Fruit fly (Drosophila melanogaster): ENCODE measurements around the gene Uch.

Gene Uch

DNA sequence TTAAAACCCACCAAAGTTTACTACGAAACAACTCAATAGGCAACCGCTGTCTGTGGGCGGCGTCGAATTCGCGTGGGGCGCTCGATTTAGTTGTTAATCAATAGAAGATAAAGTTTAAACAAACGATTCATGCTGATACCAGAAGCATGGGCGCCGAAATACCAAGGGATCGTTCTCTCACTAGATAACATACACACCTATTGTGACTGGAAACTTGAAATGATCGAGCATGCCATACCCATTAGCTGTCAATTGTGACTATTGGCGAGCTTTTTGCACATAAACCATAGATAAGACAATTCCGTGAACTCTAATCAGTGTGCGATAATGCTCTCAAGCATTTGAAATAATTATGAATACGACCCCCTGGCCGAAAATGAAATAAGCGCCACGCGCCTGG is 34.6 kb downstream of the Uch start (continued):
- TF ChIP-seq CG9609 (GFP tag; optimal IDR thresholded peaks at IDR 0.05) (peak; percentile 82), CG6765 (GFP tag; optimal IDR thresholded peaks at IDR 0.05) (peak; percentile 58), Optix (GFP tag; IDR thresholded peaks at IDR 0.05) (peak; percentile 76), Mad (GFP tag; optimal IDR thresholded peaks at IDR 0.05) (peak; percentile 40), grn (GFP tag; optimal IDR thresholded peaks at IDR 0.05) (peak; percentile 45), CG6689 (GFP tag; IDR thresholded peaks at IDR 0.05) (peak; percentile 58), HLH3B (GFP tag; IDR thresholded peaks at IDR 0.05) (peak; percentile 81), CG15269 (tag; optimal IDR thresholded peaks at IDR 0.05) (peak; percentile 82), CG17912 (GFP tag; optimal IDR thresholded peaks at IDR 0.05) (no peak), Oaz (GFP tag; IDR thresholded peaks at IDR 0.05) (peak; percentile 35), PHDP (tag; optimal IDR thresholded peaks at IDR 0.05) (peak; percentile 73), CG7357 (GFP tag; IDR thresholded peaks at IDR 0.05) (peak; percentile 66; the same call in 2 of the 3 replicates), sob (GFP tag; IDR thresholded peaks at IDR 0.05) (peak; percentile 74), vfl (GFP tag; optimal IDR thresholded peaks at IDR 0.05) (peak; percentile 42), Dbx (GFP tag; IDR thresholded peaks at IDR 0.05) (peak; percentile 73; the same call in 2 of the 3 replicates), eve (GFP tag; optimal IDR thresholded peaks at IDR 0.05) (peak in 1 of 2 experiments; percentile 87), CG8924 (tag; optimal IDR thresholded peaks at IDR 0.05) (peak; percentile 73), tap (tag; optimal IDR thresholded peaks at IDR 0.05) (peak; percentile 74), NfI (GFP tag; optimal IDR thresholded peaks at IDR 0.05) (peak; percentile 74), sens-2 (GFP tag; IDR thresholded peaks at IDR 0.05) (no peak), Lim3 (GFP tag; IDR thresholded peaks at IDR 0.05) (no peak), Sry-β (GFP tag; optimal IDR thresholded peaks at IDR 0.05) (no peak), Ets65A (GFP tag) (peak; percentile 93), amos (GFP tag; IDR thresholded peaks at IDR 0.05; ENCODE audit: partially characterized antibody) (no peak), lov (optimal IDR thresholded peaks at IDR 0.05) (no peak), lov (GFP tag; IDR thresholded peaks at IDR 0.05) (no peak), Ravus (GFP tag; IDR thresholded peaks at IDR 0.05) (peak; percentile 34; the same call in 1 of the 2 replicates), ttk (GFP tag; IDR thresholded peaks at IDR 0.05) (peak; percentile 44), CG2120 (GFP tag; optimal IDR thresholded peaks at IDR 0.05) (peak; percentile 91), CG7928 (GFP tag; optimal IDR thresholded peaks at IDR 0.05) (peak; percentile 40), BtbVII (GFP tag; optimal IDR thresholded peaks at IDR 0.05) (peak; percentile 63), ato (GFP tag; IDR thresholded peaks at IDR 0.05; ENCODE audit: partially characterized antibody) (no peak), Sox100B (GFP tag; optimal IDR thresholded peaks at IDR 0.05) (peak; percentile 50), grau (tag; optimal IDR thresholded peaks at IDR 0.05) (peak; percentile 81), CG7963 (GFP tag; IDR thresholded peaks at IDR 0.05; ENCODE audit: partially characterized antibody) (no peak), CG7786 (GFP tag; optimal IDR thresholded peaks at IDR 0.05) (peak; percentile 78), CG30431 (GFP tag; optimal IDR thresholded peaks at IDR 0.05) (peak; percentile 44), B-H1 (GFP tag; IDR thresholded peaks at IDR 0.05) (peak; percentile 33; the same call in 2 of the 3 replicates), br (optimal IDR thresholded peaks at IDR 0.05) (no peak), zf30C (GFP tag; optimal IDR thresholded peaks at IDR 0.05) (no peak), CG2129 (GFP tag; IDR thresholded peaks at IDR 0.05; ENCODE audit: partially characterized antibody) (no peak), Bteb2 (GFP tag; optimal IDR thresholded peaks at IDR 0.05) (peak; percentile 60), sd (tag; optimal IDR thresholded peaks at IDR 0.05) (peak; percentile 86), E2f2 (GFP tag; IDR thresholded peaks at IDR 0.05) (peak; percentile 43; the same call in 1 of the 2 replicates), CG10654 (GFP tag; optimal IDR thresholded peaks at IDR 0.05) (peak; percentile 51), Stat92E (GFP tag; optimal IDR thresholded peaks at IDR 0.05) (no peak), kay (GFP tag; optimal IDR thresholded peaks at IDR 0.05) (peak; percentile 8), corto (GFP tag; optimal IDR thresholded peaks at IDR 0.05) (no peak), CG31365 (tag; optimal IDR thresholded peaks at IDR 0.05) (peak; percentile 45), pfk (GFP tag; optimal IDR thresholded peaks at IDR 0.05) (no peak), CG6272 (GFP tag; IDR thresholded peaks at IDR 0.05) (peak; percentile 72), gfzf (GFP tag; optimal IDR thresholded peaks at IDR 0.05) (no peak)
